Worm (Caenorhabditis elegans): ENCODE data around the gene his-63.
"Not testable (repeated sequence)": the region's sequence is repeated elsewhere in the genome, so short reads cannot be mapped to it uniquely, and the experiment has no call there.

The his-63 gene

DNA sequence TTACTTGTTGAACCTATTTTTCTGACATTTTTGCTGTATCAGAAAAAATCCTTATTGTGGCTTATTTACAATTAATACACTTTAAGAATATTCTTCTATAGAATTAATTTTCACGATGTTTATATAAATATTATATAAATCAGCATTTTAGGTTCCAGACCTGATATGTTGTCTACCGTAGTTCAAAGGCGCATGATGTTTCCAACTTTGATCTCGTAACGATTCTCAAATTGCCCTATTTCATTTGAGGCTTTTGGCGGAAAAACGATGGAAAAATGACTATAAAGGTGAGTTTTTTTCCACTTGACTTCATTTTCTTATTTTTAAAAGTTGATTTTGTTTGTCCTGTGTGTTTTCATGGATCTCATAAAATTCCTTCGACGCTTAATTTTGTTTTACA is 3.4 kb upstream of the his-63 start, which contains the start of gene gfat-2:
Gene gfat-2, plus strand, starts transcription at position 145 of the 400 bp plus-strand sequence.
- no peak for TF ChIP-seq fkh-10 (GFP tag; optimal IDR thresholded peaks at IDR 0.05)
- TF ChIP-seq mdl-1 (tag; optimal IDR thresholded peaks at IDR 0.05): no peak
- TF ChIP-seq nhr-25 (tag; optimal IDR thresholded peaks at IDR 0.05): no peak
- no peak for TF ChIP-seq hmg-11 (tag; optimal IDR thresholded peaks at IDR 0.05)
- TF ChIP-seq lin-15B (tag; optimal IDR thresholded peaks at IDR 0.05): no peak
- TF ChIP-seq tbx-2 (tag; optimal IDR thresholded peaks at IDR 0.05): no peak
- no peak for TF ChIP-seq R02D3.7 (tag; optimal IDR thresholded peaks at IDR 0.05)
- TF ChIP-seq elt-1 (tag; optimal IDR thresholded peaks at IDR 0.05): no peak
- TF ChIP-seq egl-5 (tag; optimal IDR thresholded peaks at IDR 0.05): no peak
- no peak for TF ChIP-seq daf-12 (tag; optimal IDR thresholded peaks at IDR 0.05)
- no peak for TF ChIP-seq ztf-11 (tag; optimal IDR thresholded peaks at IDR 0.05)

DNA sequence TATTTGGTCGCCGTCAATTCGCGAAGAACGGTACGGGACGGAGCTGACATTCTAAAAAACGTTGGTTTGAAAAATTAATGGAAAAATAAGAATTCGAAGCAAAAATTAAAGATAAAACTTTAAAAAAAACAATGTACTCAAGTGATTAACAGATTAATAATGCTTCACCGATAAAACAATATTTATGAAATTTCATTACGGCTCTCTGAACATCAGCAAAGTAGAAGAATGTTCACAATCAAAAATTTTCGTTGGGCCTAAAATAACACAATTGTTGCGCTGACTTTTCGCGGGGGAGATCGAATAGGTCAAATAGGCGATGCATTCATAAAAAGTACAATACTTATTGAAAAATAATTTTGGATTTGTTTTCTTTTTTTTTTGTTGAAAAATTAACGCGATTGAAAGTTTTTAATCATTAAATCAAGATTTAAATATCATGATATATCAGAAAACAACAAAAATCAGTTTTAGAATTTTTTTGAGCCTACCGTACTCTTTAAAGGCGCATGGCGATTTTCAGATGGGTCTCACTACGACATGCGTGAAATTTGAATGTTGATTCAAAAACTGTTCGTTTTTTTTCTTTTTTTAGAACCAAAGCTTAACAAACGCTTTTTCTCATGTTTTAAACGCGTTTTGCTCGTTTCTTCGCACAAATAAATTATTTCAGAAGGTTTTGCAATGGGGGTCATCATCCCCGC is 3.2 kb downstream of the his-63 start, which contains the start of the genes memi-3 and cyp-31A2:
Gene memi-3, minus strand, starts transcription at position 51 of the 704 bp plus-strand sequence.
Gene cyp-31A2, plus strand, starts transcription at position 674 of the 704 bp plus-strand sequence.
- TF ChIP-seq ZK546.5 (tag; optimal IDR thresholded peaks at IDR 0.05) (no peak), snpc-4 (tag; optimal IDR thresholded peaks at IDR 0.05) (no peak), nhr-12 (tag; optimal IDR thresholded peaks at IDR 0.05) (no peak), nhr-25 (tag; optimal IDR thresholded peaks at IDR 0.05) (no peak)

DNA sequence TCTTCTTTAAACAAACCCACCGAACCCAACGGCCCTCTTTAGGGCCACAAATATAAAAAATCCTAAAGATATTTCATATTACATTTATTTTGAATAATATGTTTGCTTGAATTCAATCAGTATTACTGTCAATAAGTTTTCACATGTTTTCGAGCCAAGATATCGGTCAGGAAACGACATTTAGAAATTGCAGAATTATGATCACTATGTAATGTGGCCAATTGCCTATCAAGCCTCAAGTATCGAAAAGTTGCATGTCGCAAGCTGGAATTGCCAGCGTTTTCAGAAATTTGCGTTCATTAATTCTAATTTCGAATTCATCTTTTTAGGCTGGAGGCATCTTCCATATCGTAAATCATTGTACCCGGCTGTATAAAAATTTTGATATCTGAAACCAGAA is 5.2 kb downstream of the his-63 start:
- TF ChIP-seq pha-4 (tag; optimal IDR thresholded peaks at IDR 0.05): no peak
- no peak for TF ChIP-seq nhr-23 (tag; optimal IDR thresholded peaks at IDR 0.05)
- TF ChIP-seq nfya-1 (tag; optimal IDR thresholded peaks at IDR 0.05; ENCODE audit: insufficient read depth): no peak
- no peak for TF ChIP-seq nhr-28 (tag; optimal IDR thresholded peaks at IDR 0.05)
- TF ChIP-seq jun-1 (tag; optimal IDR thresholded peaks at IDR 0.05): no peak
- no peak for TF ChIP-seq unc-62 (GFP tag; optimal IDR thresholded peaks at IDR 0.05)
- TF ChIP-seq nhr-67 (tag; optimal IDR thresholded peaks at IDR 0.05): no peak
- no peak for TF ChIP-seq elt-1 (tag; optimal IDR thresholded peaks at IDR 0.05)
- no peak for TF ChIP-seq fkh-2 (tag; optimal IDR thresholded peaks at IDR 0.05)
- TF ChIP-seq pqm-1 (tag; optimal IDR thresholded peaks at IDR 0.05): no peak
- TF ChIP-seq egl-5 (tag; optimal IDR thresholded peaks at IDR 0.05): no peak
- no peak for TF ChIP-seq tbx-2 (tag; optimal IDR thresholded peaks at IDR 0.05)
- no peak for TF ChIP-seq snpc-4 (tag; optimal IDR thresholded peaks at IDR 0.05)

DNA sequence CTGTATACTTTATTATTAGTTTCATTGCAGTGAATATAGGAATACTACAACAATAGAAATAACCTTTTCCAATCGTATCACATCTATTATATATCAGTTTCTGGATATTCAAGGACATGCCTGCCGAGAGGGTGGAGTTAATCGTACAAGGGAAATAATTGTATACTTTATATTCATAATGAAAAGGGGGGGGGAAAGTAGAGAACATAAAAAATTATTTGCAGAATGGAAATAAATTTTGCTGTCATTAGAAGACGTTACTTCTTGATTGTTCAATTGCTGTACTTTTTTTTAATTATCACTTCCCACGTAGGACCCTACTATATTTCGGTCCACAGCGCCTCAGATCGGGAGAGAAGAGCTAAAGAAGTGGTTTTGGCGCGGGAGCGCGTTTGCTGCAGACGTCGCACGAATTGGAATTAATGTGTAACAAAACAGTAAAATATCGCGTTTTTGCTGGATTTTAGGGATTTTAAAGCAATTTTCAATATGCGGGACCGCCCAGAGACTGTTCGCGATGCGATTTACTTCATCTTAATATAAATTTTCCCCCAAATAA is 8.3 kb downstream of the his-63 start, which contains the start of gene dsl-6:
Gene dsl-6, minus strand, starts transcription at position 51 of the 559 bp plus-strand sequence.
- not testable (repeated sequence) for TF ChIP-seq zag-1, unc-39, ceh-16 (tag; optimal IDR thresholded peaks at IDR 0.05)

DNA sequence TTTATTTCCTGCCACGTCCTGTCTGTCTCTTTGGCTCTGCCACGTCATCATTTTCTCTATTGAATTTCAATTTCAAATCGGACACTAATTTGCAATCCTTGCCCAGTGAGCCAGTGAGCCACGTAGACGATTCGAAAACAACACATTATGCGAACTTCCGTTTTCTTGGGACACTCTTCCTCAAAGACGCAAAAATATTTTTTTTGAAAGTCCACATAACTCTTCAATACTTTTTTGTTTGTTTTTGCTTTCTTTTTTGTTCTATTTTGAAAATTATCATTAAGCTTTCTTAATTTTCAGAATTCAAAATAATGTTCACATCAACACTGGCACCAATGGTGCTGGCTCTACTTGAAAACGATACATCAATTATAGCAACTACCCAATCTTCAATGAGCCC is 12.4 kb downstream of the his-63 start, which contains the start of gene tag-89:
Gene tag-89, plus strand, starts transcription at position 301 of the 400 bp plus-strand sequence.
- TF ChIP-seq unc-39 (tag; optimal IDR thresholded peaks at IDR 0.05): no peak
- TF ChIP-seq egl-27 (tag; optimal IDR thresholded peaks at IDR 0.05): no peak
- no peak for TF ChIP-seq pqm-1 (tag; optimal IDR thresholded peaks at IDR 0.05)
- no peak for TF ChIP-seq nhr-67 (tag; optimal IDR thresholded peaks at IDR 0.05)
- TF ChIP-seq fos-1 (tag; optimal IDR thresholded peaks at IDR 0.05): no peak
- no peak for TF ChIP-seq nhr-11 (tag; optimal IDR thresholded peaks at IDR 0.05)
- TF ChIP-seq ceh-16 (tag; optimal IDR thresholded peaks at IDR 0.05): no peak
- no peak for TF ChIP-seq ztf-4 (tag; optimal IDR thresholded peaks at IDR 0.05)
- no peak for TF ChIP-seq eor-1 (tag; optimal IDR thresholded peaks at IDR 0.05)
- no peak for TF ChIP-seq nhr-43 (tag; optimal IDR thresholded peaks at IDR 0.05; ENCODE audit: poor library complexity, severe bottlenecking)
- TF ChIP-seq nhr-76 (tag; optimal IDR thresholded peaks at IDR 0.05): no peak
- no peak for TF ChIP-seq zag-1 (tag; optimal IDR thresholded peaks at IDR 0.05)

Measured in whole organism, L3 larva.